Worm (Caenorhabditis elegans) whole organism, mixed stage, embryonic: ENCODE results near the gene F44D12.8.

Experiments
- ces-1 ChIP-seq: fragments of 150-350 bp; optimal IDR thresholded peaks from 2 replicates; lab custom pipeline; 2014; ENCODE audit warnings: missing biosample characterization, missing genetic modification reagents, missing genetic modification characterization
- cnd-1 ChIP-seq: fragments of 200-800 bp; sonication (Bioruptor generic); optimal IDR thresholded peaks from 2 replicates; lab custom pipeline; 2018; ENCODE audit warnings: mild to moderate bottlenecking, missing genetic modification characterization, missing compliant biosample characterization
- lin-13 ChIP-seq: fragments of 150-350 bp; optimal IDR thresholded peaks from 2 replicates; lab custom pipeline; 2014; ENCODE audit warnings: missing biosample characterization, missing genetic modification characterization
- lsy-2 ChIP-seq: fragments of 150-350 bp; optimal IDR thresholded peaks from 2 replicates; lab custom pipeline; 2014; ENCODE audit warnings: missing biosample characterization, missing genetic modification characterization
- mep-1 ChIP-seq: fragments of 150-350 bp; optimal IDR thresholded peaks from 2 replicates; lab custom pipeline; 2017; ENCODE audit warnings: missing biosample characterization, missing genetic modification reagents, missing genetic modification characterization, inconsistent platforms
- nhr-12 ChIP-seq: fragments of 150-350 bp; optimal IDR thresholded peaks from 2 replicates; lab custom pipeline; 2014; ENCODE audit warnings: missing biosample characterization, missing genetic modification characterization
- nhr-237 ChIP-seq: fragments of 150-350 bp; optimal IDR thresholded peaks from 2 replicates; lab custom pipeline; 2014; ENCODE audit warnings: missing biosample characterization, missing genetic modification characterization
- nhr-28 ChIP-seq: fragments of 150-350 bp; optimal IDR thresholded peaks from 2 replicates; lab custom pipeline; 2014; ENCODE audit warnings: missing biosample characterization, missing genetic modification characterization
- pha-4 ChIP-seq: fragments of 150-350 bp; optimal IDR thresholded peaks from 2 replicates; lab custom pipeline; 2018; ENCODE audit warnings: missing biosample characterization, missing genetic modification reagents, missing genetic modification characterization
- sem-2 ChIP-seq: fragments of 200-800 bp; sonication (Bioruptor generic); optimal IDR thresholded peaks from 2 replicates; lab custom pipeline; 2018; ENCODE audit warnings: mild to moderate bottlenecking, missing genetic modification characterization, missing compliant biosample characterization
- snpc-4 ChIP-seq: fragments of 150-350 bp; optimal IDR thresholded peaks from 2 replicates; lab custom pipeline; 2014; ENCODE audit warnings: missing biosample characterization, missing genetic modification characterization
- unc-39 ChIP-seq: fragments of 150-350 bp; optimal IDR thresholded peaks from 2 replicates; lab custom pipeline; 2014; ENCODE audit warnings: missing biosample characterization, missing genetic modification characterization
- unc-62 ChIP-seq: fragments of 150-350 bp; optimal IDR thresholded peaks from 2 replicates; lab custom pipeline; 2014; ENCODE audit warnings: missing biosample characterization, missing genetic modification reagents, missing genetic modification characterization
- ztf-11 ChIP-seq: fragments of 150-350 bp; optimal IDR thresholded peaks from 2 replicates; lab custom pipeline; 2014; ENCODE audit warnings: missing biosample characterization, missing genetic modification characterization

DNA sequence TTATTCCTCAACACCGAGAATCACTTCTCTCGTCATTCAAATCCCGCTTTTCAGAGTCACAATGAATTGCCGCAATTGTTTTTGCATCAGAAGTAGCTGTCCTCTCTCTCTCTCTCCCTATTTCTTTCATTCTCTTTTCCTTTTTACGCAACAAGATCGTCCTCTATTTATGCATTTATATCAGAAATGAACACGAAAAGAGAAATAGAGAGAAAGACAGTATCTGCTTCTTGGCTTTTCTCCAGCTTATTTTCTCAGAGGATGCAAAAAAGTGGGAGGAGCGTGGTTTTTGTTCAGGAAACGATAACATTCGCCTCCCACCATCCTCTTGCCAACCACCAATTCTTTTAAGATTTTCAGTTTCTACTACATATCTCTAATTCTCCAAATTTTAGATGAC lies 40.2 kb upstream of the F44D12.8 start, which contains the start of gene mam-2:
- TF ChIP-seq lsy-2 (tag; lab: Kevin White, UChicago) (no peak), nhr-28 (tag; lab: Kevin White, UChicago) (no peak), sem-2 (GFP tag; lab: Kevin White, UChicago) (no peak), mep-1 (tag; lab: Kevin White, UChicago) (no peak), pha-4 (tag; lab: Kevin White, UChicago) (no peak), snpc-4 (no peak), cnd-1 (tag; lab: Kevin White, UChicago) (no peak), lin-13 (no peak), ces-1 (GFP tag; lab: Kevin White, UChicago) (no peak), unc-39 (tag; lab: Kevin White, UChicago) (no peak), unc-62 (GFP tag; lab: Kevin White, UChicago) (no peak), ztf-11 (no peak), nhr-237 (tag; lab: Kevin White, UChicago) (no peak), nhr-12 (tag; lab: Kevin White, UChicago) (no peak)
